Worm (Caenorhabditis elegans) whole organism, L1 larva: ENCODE measurements around the gene mppb-1.

ENCODE experiments used
- C04F5.9 ChIP-seq: sonication (generic microtip); optimal IDR thresholded peaks from 2 replicates; lab custom pipeline; 2016; ENCODE audit warnings: missing genetic modification characterization, missing compliant biosample characterization
- Y116A8C.19 ChIP-seq: sonication (generic microtip); optimal IDR thresholded peaks from 2 replicates; lab custom pipeline; 2016; ENCODE audit warnings: missing compliant biosample characterization, missing genetic modification characterization, borderline replicate concordance
- ceh-63 ChIP-seq: fragments of 200-800 bp; sonication (Bioruptor generic); optimal IDR thresholded peaks from 2 replicates; lab custom pipeline; 2018; ENCODE audit warnings: mild to moderate bottlenecking, missing genetic modification characterization, missing compliant biosample characterization
- ceh-8 ChIP-seq: fragments of 200-800 bp; sonication (Bioruptor generic); optimal IDR thresholded peaks from 2 replicates; lab custom pipeline; 2018; ENCODE audit warnings: mild to moderate bottlenecking, missing genetic modification characterization, moderate library complexity, missing compliant biosample characterization
- ceh-82 ChIP-seq, 3 experiments: fragments of 150-350 bp in 1 of 3; sonication (generic microtip) in 2 of 3; optimal IDR thresholded peaks; 2 replicates each; lab custom pipeline; 2014 to 2017; ENCODE audit warnings: missing biosample characterization in 3 of 3, missing genetic modification characterization in 3 of 3
- ceh-90 ChIP-seq: sonication (generic microtip); optimal IDR thresholded peaks from 2 replicates; lab custom pipeline; 2016; ENCODE audit warnings: missing genetic modification characterization, missing compliant biosample characterization
- ces-1 ChIP-seq: fragments of 150-350 bp; optimal IDR thresholded peaks from 2 replicates; lab custom pipeline; 2014; ENCODE audit warnings: missing biosample characterization, missing genetic modification reagents, missing genetic modification characterization
- dpl-1 ChIP-seq, 3 experiments: fragments of 150-350 bp in 2 of 3; sonication (generic microtip) in 1 of 3; optimal IDR thresholded peaks; 2 replicates each; lab custom pipeline; 2014 to 2017; ENCODE audit warnings: missing biosample characterization in 3 of 3, missing genetic modification characterization in 3 of 3, missing genetic modification reagents in 3 of 3
- dsc-1 ChIP-seq: sonication (generic microtip); optimal IDR thresholded peaks from 2 replicates; lab custom pipeline; 2016; ENCODE audit warnings: mild to moderate bottlenecking, missing genetic modification characterization, missing compliant biosample characterization
- efl-1 ChIP-seq, 4 experiments: fragments of 150-350 bp; optimal IDR thresholded peaks in 3 of 4; peaks in 1 of 4; 1 replicate in 1 of 4; 2 replicates in 3 of 4; lab custom pipeline; 2014; ENCODE audit warnings: missing biosample characterization in 2 of 4, missing genetic modification characterization in 2 of 4, missing genetic modification reagents in 2 of 4
- egl-13 ChIP-seq: sonication (generic microtip); optimal IDR thresholded peaks from 2 replicates; lab custom pipeline; 2016; ENCODE audit warnings: missing genotype, missing genetic modification reagents, missing genetic modification characterization, missing compliant biosample characterization
- elt-2 ChIP-seq: sonication (generic microtip); optimal IDR thresholded peaks from 2 replicates; lab custom pipeline; 2016; ENCODE audit warnings: missing genetic modification characterization, mild to moderate bottlenecking, inconsistent platforms, missing compliant biosample characterization, missing genetic modification reagents
- elt-3 ChIP-seq, 6 experiments: fragments of 150-350 bp in 1 of 6; sonication (generic microtip); optimal IDR thresholded peaks; 2 replicates each; lab custom pipeline; 2017 to 2018; ENCODE audit warnings: missing biosample characterization in 6 of 6, missing genetic modification characterization in 6 of 6, inconsistent platforms in 1 of 6
- ets-5 ChIP-seq: fragments of 200-800 bp; sonication (Bioruptor generic); IDR thresholded peaks from 2 replicates; pipeline ENCODE4 v1.3.6; 2022; ENCODE audit warnings: missing genetic modification characterization, missing compliant biosample characterization
- fkh-10 ChIP-seq: sonication (generic microtip); optimal IDR thresholded peaks from 2 replicates; lab custom pipeline; 2017; ENCODE audit warnings: missing biosample characterization, missing genetic modification reagents, missing genetic modification characterization
- fkh-4 ChIP-seq: sonication (generic microtip); optimal IDR thresholded peaks from 2 replicates; lab custom pipeline; 2016; ENCODE audit warnings: missing compliant biosample characterization, missing genetic modification characterization, borderline replicate concordance
- fos-1 ChIP-seq: fragments of 150-350 bp; optimal IDR thresholded peaks from 2 replicates; lab custom pipeline; 2014; ENCODE audit warnings: missing biosample characterization, missing genetic modification characterization
- grh-1 ChIP-seq: fragments of 200-800 bp; sonication (Bioruptor generic); IDR thresholded peaks from 2 replicates; pipeline ENCODE4 v1.3.6; 2022; ENCODE audit warnings: missing genetic modification reagents, missing genetic modification characterization, missing compliant biosample characterization
- hlh-17 ChIP-seq: fragments of 200-800 bp; sonication (Bioruptor generic); optimal IDR thresholded peaks from 2 replicates; lab custom pipeline; 2018; ENCODE audit warnings: missing genetic modification characterization, mild to moderate bottlenecking, missing compliant biosample characterization, moderate library complexity, borderline replicate concordance
- irx-1 ChIP-seq: sonication (generic microtip); optimal IDR thresholded peaks from 2 replicates; lab custom pipeline; 2016; ENCODE audit warnings: missing genetic modification characterization, missing compliant biosample characterization
- isw-1 ChIP-seq: fragments of 200-800 bp; sonication (Bioruptor generic); IDR thresholded peaks from 2 replicates; pipeline ENCODE4 v1.3.6; 2022; ENCODE audit warnings: missing genetic modification characterization, missing compliant biosample characterization
- lin-13 ChIP-seq: fragments of 150-350 bp; optimal IDR thresholded peaks from 2 replicates; lab custom pipeline; 2014; ENCODE audit warnings: missing biosample characterization, missing genetic modification reagents, missing genetic modification characterization
- lin-35 ChIP-seq, 2 experiments: fragments of 150-350 bp; optimal IDR thresholded peaks; 2 replicates each; lab custom pipeline; 2014; ENCODE audit warnings: missing biosample characterization in 2 of 2, missing genetic modification characterization in 2 of 2, missing genetic modification reagents in 2 of 2
- lin-39 ChIP-seq: fragments of 150-350 bp; optimal IDR thresholded peaks from 2 replicates; lab custom pipeline; 2014; ENCODE audit warnings: missing biosample characterization, missing genetic modification reagents, missing genetic modification characterization
- lir-3 ChIP-seq: sonication (generic microtip); optimal IDR thresholded peaks from 2 replicates; lab custom pipeline; 2016; ENCODE audit warnings: mild to moderate bottlenecking, missing genetic modification characterization, moderate library complexity, missing compliant biosample characterization; ENCODE audit not compliant: poor library complexity
- lsy-2 ChIP-seq, 2 experiments: fragments of 150-350 bp; optimal IDR thresholded peaks; 2 replicates each; lab custom pipeline; 2014; ENCODE audit warnings: missing biosample characterization in 2 of 2, missing genetic modification characterization in 2 of 2
- mab-9 ChIP-seq: fragments of 200-800 bp; sonication (Bioruptor generic); IDR thresholded peaks from 2 replicates; pipeline ENCODE4 v1.3.6; 2022; ENCODE audit warnings: missing genetic modification reagents, missing genetic modification characterization, missing compliant biosample characterization
- mdl-1 ChIP-seq, 2 experiments: fragments of 150-350 bp; optimal IDR thresholded peaks; 2 replicates each; lab custom pipeline; 2014 to 2017; ENCODE audit warnings: missing biosample characterization in 2 of 2, missing genetic modification characterization in 2 of 2, inconsistent platforms in 1 of 2
- mef-2 ChIP-seq: fragments of 150-350 bp; optimal IDR thresholded peaks from 2 replicates; lab custom pipeline; 2014; ENCODE audit warnings: missing biosample characterization, missing genetic modification characterization
- mep-1 ChIP-seq: fragments of 150-350 bp; optimal IDR thresholded peaks from 2 replicates; lab custom pipeline; 2014; ENCODE audit warnings: missing biosample characterization, missing genetic modification characterization
- nhr-12 ChIP-seq: sonication (generic microtip); optimal IDR thresholded peaks from 2 replicates; lab custom pipeline; 2017; ENCODE audit warnings: missing biosample characterization, missing genetic modification characterization
- nhr-19 ChIP-seq: fragments of 200-800 bp; sonication (Bioruptor generic); conservative IDR thresholded peaks from 2 replicates; pipeline ENCODE4 v1.3.6; 2022; ENCODE audit warnings: missing genetic modification characterization, missing compliant biosample characterization
- nhr-20 ChIP-seq: sonication (generic microtip); optimal IDR thresholded peaks from 2 replicates; lab custom pipeline; 2016; ENCODE audit warnings: mild to moderate bottlenecking, missing genetic modification characterization, missing compliant biosample characterization
- nhr-237 ChIP-seq: fragments of 150-350 bp; optimal IDR thresholded peaks from 2 replicates; lab custom pipeline; 2014; ENCODE audit warnings: missing biosample characterization, missing genetic modification characterization
- nhr-28 ChIP-seq: fragments of 150-350 bp; optimal IDR thresholded peaks from 2 replicates; lab custom pipeline; 2014; ENCODE audit warnings: missing biosample characterization, missing genetic modification characterization
- nhr-47 ChIP-seq: sonication (generic microtip); optimal IDR thresholded peaks from 2 replicates; lab custom pipeline; 2016; ENCODE audit warnings: mild to moderate bottlenecking, missing genetic modification characterization, moderate library complexity, missing compliant biosample characterization
- nhr-90 ChIP-seq: sonication (generic microtip); optimal IDR thresholded peaks from 2 replicates; lab custom pipeline; 2016; ENCODE audit warnings: mild to moderate bottlenecking, missing genetic modification characterization, missing compliant biosample characterization; ENCODE audit not compliant: poor library complexity
- pag-3 ChIP-seq: sonication (generic microtip); optimal IDR thresholded peaks from 2 replicates; lab custom pipeline; 2017; ENCODE audit warnings: missing genetic modification characterization, mild to moderate bottlenecking, missing compliant biosample characterization, antibody characterized with exemption, borderline replicate concordance; ENCODE audit not compliant: insufficient read depth
- pax-3 ChIP-seq: fragments of 200-800 bp; sonication (Bioruptor generic); optimal IDR thresholded peaks from 2 replicates; lab custom pipeline; 2018; ENCODE audit warnings: mild to moderate bottlenecking, missing genetic modification characterization, moderate library complexity, missing compliant biosample characterization
- pqm-1 ChIP-seq: sonication (generic microtip); optimal IDR thresholded peaks from 3 replicates; lab custom pipeline; 2017; ENCODE audit warnings: missing biosample characterization, missing genetic modification characterization
- snpc-4 ChIP-seq: fragments of 150-350 bp; optimal IDR thresholded peaks from 2 replicates; lab custom pipeline; 2014; ENCODE audit warnings: missing biosample characterization, missing genetic modification characterization
- snu-23 ChIP-seq: sonication (generic microtip); optimal IDR thresholded peaks from 2 replicates; lab custom pipeline; 2016; ENCODE audit warnings: missing genetic modification characterization, missing compliant biosample characterization
- sup-37 ChIP-seq: fragments of 200-800 bp; sonication (Bioruptor generic); optimal IDR thresholded peaks from 2 replicates; lab custom pipeline; 2018; ENCODE audit warnings: mild to moderate bottlenecking, missing genetic modification characterization, missing compliant biosample characterization
- swsn-7 ChIP-seq: sonication (generic microtip); optimal IDR thresholded peaks from 2 replicates; lab custom pipeline; 2016; ENCODE audit warnings: missing genetic modification characterization, missing compliant biosample characterization
- tlp-1 ChIP-seq: fragments of 150-350 bp; optimal IDR thresholded peaks from 2 replicates; lab custom pipeline; 2014; ENCODE audit warnings: missing biosample characterization, missing genetic modification characterization
- unc-130 ChIP-seq: fragments of 150-350 bp; optimal IDR thresholded peaks from 2 replicates; lab custom pipeline; 2017; ENCODE audit warnings: missing biosample characterization, missing genetic modification characterization, inconsistent platforms
- unc-30 ChIP-seq: sonication (generic microtip); optimal IDR thresholded peaks from 2 replicates; lab custom pipeline; 2017; ENCODE audit warnings: missing biosample characterization, missing genetic modification characterization
- unc-86 ChIP-seq: sonication (generic microtip); optimal IDR thresholded peaks from 2 replicates; lab custom pipeline; 2016; ENCODE audit warnings: missing genetic modification characterization, missing compliant biosample characterization
- unc-98 ChIP-seq: fragments of 200-800 bp; sonication (Bioruptor generic); IDR thresholded peaks from 2 replicates; pipeline ENCODE4 v1.3.6; 2022; ENCODE audit warnings: missing genetic modification characterization, missing compliant biosample characterization
- zag-1 ChIP-seq: fragments of 150-350 bp; optimal IDR thresholded peaks from 2 replicates; lab custom pipeline; 2014; ENCODE audit warnings: missing biosample characterization, missing genetic modification characterization
- ztf-11 ChIP-seq, 2 experiments: sonication (generic microtip); optimal IDR thresholded peaks; 2 replicates each; lab custom pipeline; 2016 to 2017; ENCODE audit warnings: missing genetic modification characterization in 2 of 2, missing biosample characterization in 1 of 2, missing compliant biosample characterization in 1 of 2
- ztf-4 ChIP-seq: fragments of 150-350 bp; optimal IDR thresholded peaks from 2 replicates; lab custom pipeline; 2014; ENCODE audit warnings: missing biosample characterization, missing genetic modification characterization

mppb-1 gene

DNA sequence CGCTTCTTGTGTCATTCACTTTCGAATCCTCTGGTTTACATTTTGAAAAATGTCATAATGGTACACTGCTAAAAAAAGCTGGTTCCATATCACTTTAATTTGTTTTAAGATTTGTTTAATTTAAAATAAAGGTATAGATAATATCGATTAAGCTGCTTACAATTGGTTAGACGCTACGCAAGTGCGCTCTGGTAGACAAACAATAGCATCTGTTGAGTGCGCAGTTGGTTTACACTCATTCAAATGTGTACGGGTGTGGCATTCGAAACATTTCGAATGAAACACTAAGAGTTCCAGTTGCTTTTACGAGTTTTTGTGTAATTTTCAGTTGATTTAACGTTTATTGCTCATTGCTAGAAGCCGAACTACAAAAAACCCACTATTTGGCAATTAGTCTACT, 33.0 kb downstream of the mppb-1 start (continued):
- TF ChIP-seq nhr-90: no peak
- TF ChIP-seq mab-9: no peak
- TF ChIP-seq mdl-1 (tag; optimal IDR thresholded peaks at IDR 0.05; lab: Kevin White, UChicago): no peak
- TF ChIP-seq isw-1 (GFP tag; lab: Robert Waterston, UW): no peak
- TF ChIP-seq ceh-8 (GFP tag; lab: Kevin White, UChicago): no peak
- no peak for TF ChIP-seq unc-30
- TF ChIP-seq grh-1 (GFP tag; lab: Robert Waterston, UW): no peak
- TF ChIP-seq mef-2: no peak
- no peak for TF ChIP-seq swsn-7 (tag; lab: Kevin White, UChicago)
- TF ChIP-seq unc-98 (GFP tag; lab: Robert Waterston, UW): no peak
- TF ChIP-seq pax-3 (tag; lab: Kevin White, UChicago): no peak
- TF ChIP-seq pqm-1: no peak
- TF ChIP-seq elt-3 (tag; optimal IDR thresholded peaks at IDR 0.05; lab: Kevin White, UChicago): no peak
- TF ChIP-seq Y116A8C.19: no peak
- no peak for TF ChIP-seq tlp-1 (tag; lab: Kevin White, UChicago)
- TF ChIP-seq pag-3 (tag; lab: Kevin White, UChicago): no peak
- no peak for TF ChIP-seq nhr-237 (tag; lab: Kevin White, UChicago)
- TF ChIP-seq ceh-63 (GFP tag; lab: Kevin White, UChicago): no peak
- no peak for TF ChIP-seq ces-1 (GFP tag; lab: Kevin White, UChicago)
- no peak for TF ChIP-seq egl-13 (tag; lab: Kevin White, UChicago)
- TF ChIP-seq dpl-1 (GFP tag; optimal IDR thresholded peaks at IDR 0.05; lab: Kevin White, UChicago): peak in 2 of 3 experiments; percentile 38 to 64
- TF ChIP-seq fos-1 (tag; lab: Kevin White, UChicago): no peak
- no peak for TF ChIP-seq lin-39 (tag; lab: Kevin White, UChicago)
- peak; percentile 5 for TF ChIP-seq nhr-20 (tag; lab: Kevin White, UChicago)
- TF ChIP-seq fkh-10 (GFP tag; lab: Kevin White, UChicago): no peak
- TF ChIP-seq ztf-4 (tag; lab: Kevin White, UChicago): no peak
- no peak for TF ChIP-seq nhr-47 (tag; lab: Kevin White, UChicago)
- no peak for TF ChIP-seq ceh-82 (tag; optimal IDR thresholded peaks at IDR 0.05; lab: Kevin White, UChicago)
- TF ChIP-seq nhr-19 (GFP tag; lab: Robert Waterston, UW): no peak
- TF ChIP-seq zag-1 (tag; lab: Kevin White, UChicago): no peak
- TF ChIP-seq mep-1: peak; percentile 65
- no peak for TF ChIP-seq sup-37 (GFP tag; lab: Kevin White, UChicago)
- no peak for TF ChIP-seq irx-1
- TF ChIP-seq ets-5: no peak
- TF ChIP-seq snpc-4 (tag; lab: Kevin White, UChicago): no peak
- TF ChIP-seq snu-23 (GFP tag; lab: Kevin White, UChicago): peak; percentile 48
- no peak for TF ChIP-seq lin-13 (GFP tag; lab: Kevin White, UChicago)
- TF ChIP-seq lir-3 (tag; lab: Kevin White, UChicago): no peak
- TF ChIP-seq ceh-90: no peak
- no peak for TF ChIP-seq ztf-11 (tag; optimal IDR thresholded peaks at IDR 0.05; lab: Kevin White, UChicago)
- no peak for TF ChIP-seq fkh-4 (tag; lab: Kevin White, UChicago)
- TF ChIP-seq unc-86: no peak
- no peak for TF ChIP-seq elt-2
- TF ChIP-seq lin-35 (GFP tag; optimal IDR thresholded peaks at IDR 0.05; lab: Kevin White, UChicago): peak; percentile 43 to 66
- no peak for TF ChIP-seq unc-130
- TF ChIP-seq hlh-17 (GFP tag; lab: Kevin White, UChicago): no peak
- TF ChIP-seq nhr-28 (tag; lab: Kevin White, UChicago): no peak
- peak; percentile 36 to 53 for TF ChIP-seq efl-1 (optimal IDR thresholded peaks at IDR 0.05; lab: Kevin White, UChicago)
- peak; percentile 39 to 51 for TF ChIP-seq efl-1 (GFP tag; optimal IDR thresholded peaks at IDR 0.05 in 1 of 2; lab: Kevin White, UChicago)
- TF ChIP-seq lsy-2 (tag; optimal IDR thresholded peaks at IDR 0.05; lab: Kevin White, UChicago): peak; percentile 8 to 57
- no peak for TF ChIP-seq dsc-1 (tag; lab: Kevin White, UChicago)
- TF ChIP-seq nhr-12 (tag; lab: Kevin White, UChicago): no peak
- no peak for TF ChIP-seq C04F5.9 (tag; lab: Kevin White, UChicago)
